Worm (Caenorhabditis elegans) whole organism, L2 larva: ENCODE measurements around the gene F58H1.8.

ENCODE experiments used
- aly-2 ChIP-seq: fragments of 150-350 bp; optimal IDR thresholded peaks from 2 replicates; lab custom pipeline; 2014; ENCODE audit warnings: missing biosample characterization, missing genetic modification characterization
- ama-1 ChIP-seq: fragments of 150-350 bp; optimal IDR thresholded peaks from 2 replicates; lab custom pipeline; 2018; ENCODE audit warnings: inconsistent platforms
- crh-2 ChIP-seq: sonication (generic microtip); optimal IDR thresholded peaks from 2 replicates; lab custom pipeline; 2017; ENCODE audit warnings: missing biosample characterization, missing genetic modification characterization
- lin-13 ChIP-seq: fragments of 150-350 bp; optimal IDR thresholded peaks from 2 replicates; lab custom pipeline; 2014; ENCODE audit warnings: missing biosample characterization, missing genetic modification reagents, missing genetic modification characterization
- lin-39 ChIP-seq: fragments of 150-350 bp; optimal IDR thresholded peaks from 2 replicates; lab custom pipeline; 2014; ENCODE audit warnings: missing biosample characterization, missing genetic modification reagents, missing genetic modification characterization
- lsy-2 ChIP-seq, 2 experiments: fragments of 150-350 bp in 1 of 2; sonication (generic microtip) in 1 of 2; optimal IDR thresholded peaks; 2 replicates each; lab custom pipeline; 2014 to 2017; ENCODE audit warnings: missing biosample characterization in 2 of 2, missing genetic modification characterization in 2 of 2
- nhr-10 ChIP-seq: sonication (generic microtip); optimal IDR thresholded peaks from 2 replicates; lab custom pipeline; 2017; ENCODE audit warnings: missing biosample characterization, missing genetic modification characterization
- nhr-11 ChIP-seq: fragments of 150-350 bp; optimal IDR thresholded peaks from 2 replicates; lab custom pipeline; 2014; ENCODE audit warnings: missing biosample characterization, missing genetic modification characterization
- nhr-25 ChIP-seq: fragments of 150-350 bp; sonication (generic microtip); optimal IDR thresholded peaks from 3 replicates; lab custom pipeline; 2014; ENCODE audit warnings: missing biosample characterization, missing genetic modification characterization
- sem-4 ChIP-seq: fragments of 150-350 bp; optimal IDR thresholded peaks from 2 replicates; lab custom pipeline; 2014; ENCODE audit warnings: missing biosample characterization, missing genetic modification reagents, missing genetic modification characterization
- skn-1 ChIP-seq: sonication (generic microtip); optimal IDR thresholded peaks from 2 replicates; lab custom pipeline; 2017; ENCODE audit warnings: missing biosample characterization, missing genetic modification characterization
- unc-62 ChIP-seq: fragments of 150-350 bp; optimal IDR thresholded peaks from 2 replicates; lab custom pipeline; 2014; ENCODE audit warnings: missing biosample characterization, missing genetic modification reagents, missing genetic modification characterization
- ztf-1 ChIP-seq: fragments of 200-800 bp; sonication (Bioruptor generic); conservative IDR thresholded peaks from 2 replicates; pipeline ENCODE4 v1.3.6; 2022; ENCODE audit warnings: missing genetic modification characterization, missing compliant biosample characterization
- ztf-4 ChIP-seq: fragments of 150-350 bp; optimal IDR thresholded peaks from 2 replicates; lab custom pipeline; 2014; ENCODE audit warnings: missing biosample characterization, missing genetic modification characterization

DNA sequence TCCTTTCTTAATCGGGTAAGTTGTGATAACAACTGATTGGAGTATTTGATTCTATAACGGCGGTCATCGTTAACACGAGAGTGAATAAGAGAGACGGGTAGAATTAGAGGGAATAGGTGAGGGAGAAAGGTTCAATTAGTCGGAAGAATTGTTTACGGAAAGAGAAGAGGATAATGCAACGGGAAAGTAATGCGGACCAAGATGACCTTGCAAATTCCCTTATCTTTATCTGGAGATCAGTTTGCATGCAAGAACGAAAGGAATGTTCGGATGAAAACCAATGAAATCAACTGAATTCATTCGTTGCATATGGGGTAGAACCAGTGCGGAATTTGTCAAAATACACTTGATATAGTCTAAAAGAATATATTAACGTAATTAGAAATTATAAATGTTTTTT lies 32.8 kb upstream of the F58H1.8 start:
- TF ChIP-seq skn-1 (tag; lab: Kevin White, UChicago): no peak
- no peak for TF ChIP-seq nhr-10 (tag; lab: Kevin White, UChicago)
- no peak for TF ChIP-seq lin-13
- no peak for TF ChIP-seq unc-62 (GFP tag; lab: Kevin White, UChicago)
- TF ChIP-seq nhr-11 (tag; lab: Kevin White, UChicago): no peak
- TF ChIP-seq ztf-1 (GFP tag; lab: Robert Waterston, UW): no peak
- TF ChIP-seq ama-1 (lab: Kevin White, UChicago): no peak
- TF ChIP-seq ztf-4 (tag; lab: Kevin White, UChicago): no peak
- no peak for TF ChIP-seq lin-39 (tag; lab: Kevin White, UChicago)
- no peak for TF ChIP-seq lsy-2 (tag; optimal IDR thresholded peaks at IDR 0.05; lab: Kevin White, UChicago)
- no peak for TF ChIP-seq crh-2 (tag; lab: Kevin White, UChicago)
- no peak for TF ChIP-seq aly-2 (tag; lab: Kevin White, UChicago)
- no peak for TF ChIP-seq nhr-25 (tag; lab: Kevin White, UChicago)
- TF ChIP-seq sem-4 (tag; lab: Kevin White, UChicago): no peak
